Worm (Caenorhabditis elegans): ENCODE results near the gene wrb-1.

DNA sequence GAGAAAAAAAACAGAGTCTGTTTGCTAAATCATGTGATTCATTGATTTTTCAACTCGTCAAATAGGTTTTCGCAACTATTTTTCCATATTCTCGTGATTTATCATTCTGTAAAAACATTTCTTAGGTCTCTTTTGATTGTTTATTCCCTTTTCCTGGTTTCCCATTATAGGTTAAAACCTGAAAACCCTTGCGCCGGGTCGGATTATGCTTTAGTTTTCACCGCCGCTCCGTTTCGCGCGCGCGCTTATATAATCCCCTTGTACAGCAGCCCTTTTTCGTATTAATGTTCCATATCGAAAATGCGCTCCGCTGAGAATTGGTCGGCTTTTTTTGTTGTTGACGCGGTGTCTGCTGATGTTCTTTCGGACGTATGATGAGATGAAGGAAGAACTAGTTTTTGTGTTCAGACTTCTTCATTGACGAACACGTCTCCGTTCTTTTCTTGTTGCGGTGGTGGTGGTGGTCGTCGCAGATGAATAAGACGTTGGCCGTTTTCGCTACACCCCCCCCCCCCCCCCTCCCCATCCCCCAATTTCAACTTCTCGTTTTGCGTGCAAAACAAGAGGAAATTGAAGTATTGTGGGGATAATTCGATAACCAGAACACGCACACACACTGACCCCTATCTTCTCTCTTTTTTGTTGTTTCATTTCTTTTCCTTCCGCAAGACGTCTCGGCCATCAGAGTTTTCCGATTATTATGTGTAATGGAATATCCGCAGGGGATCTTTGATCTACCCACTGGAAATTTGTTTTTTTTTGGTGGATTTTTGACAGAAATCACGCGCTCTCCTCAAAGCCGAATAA lies 41.2 kb upstream of the wrb-1 start:
- TF ChIP-seq ama-1 (optimal IDR thresholded peaks at IDR 0.05), result no peak
- TF ChIP-seq egl-27 (tag; optimal IDR thresholded peaks at IDR 0.05), result no peak
- TF ChIP-seq nhr-111 (GFP tag; optimal IDR thresholded peaks at IDR 0.05), result peak; percentile 30
- TF ChIP-seq mdl-1 (tag; optimal IDR thresholded peaks at IDR 0.05), result no peak
- TF ChIP-seq jun-1 (tag; optimal IDR thresholded peaks at IDR 0.05), result no peak
- no peak for TF ChIP-seq zip-2 (tag; optimal IDR thresholded peaks at IDR 0.05)
- no peak for TF ChIP-seq fkh-10 (GFP tag; optimal IDR thresholded peaks at IDR 0.05)
- TF ChIP-seq pha-4 (GFP tag; IDR thresholded peaks at IDR 0.05), result no peak; the same call in 1 of the 2 replicates
- no peak for TF ChIP-seq pha-4 (tag; optimal IDR thresholded peaks at IDR 0.05)
- TF ChIP-seq attf-4 (tag; optimal IDR thresholded peaks at IDR 0.05), result no peak
